Fruit fly (Drosophila melanogaster): ENCODE data around the gene CG45546.

dm6 chr3R:29328607-29329006 is 40.5 kb upstream of the CG45546 start:
- TF ChIP-seq Hr39 (GFP tag; optimal IDR thresholded peaks at IDR 0.05) (no peak), CG6808 (GFP tag; optimal IDR thresholded peaks at IDR 0.05) (no peak), CG3032 (tag; optimal IDR thresholded peaks at IDR 0.05) (no peak)
